Worm (Caenorhabditis elegans) whole organism, L3 larva: ENCODE data around the gene wht-1.

Experiments used
- ceh-82 ChIP-seq: fragments of 150-350 bp; optimal IDR thresholded peaks from 2 replicates; lab custom pipeline; 2014; ENCODE audit warnings: missing biosample characterization, missing genetic modification characterization
- fkh-2 ChIP-seq: fragments of 150-350 bp; optimal IDR thresholded peaks from 2 replicates; lab custom pipeline; 2014; ENCODE audit warnings: missing biosample characterization, missing genetic modification reagents, missing genetic modification characterization
- nhr-76 ChIP-seq: fragments of 150-350 bp; sonication (generic microtip); optimal IDR thresholded peaks from 5 replicates; lab custom pipeline; 2014; ENCODE audit warnings: missing biosample characterization, missing genetic modification characterization
- nhr-77 ChIP-seq: fragments of 150-350 bp; optimal IDR thresholded peaks from 2 replicates; lab custom pipeline; 2014; ENCODE audit warnings: missing biosample characterization, missing genetic modification characterization
- pha-4 ChIP-seq: fragments of 150-350 bp; optimal IDR thresholded peaks from 2 replicates; lab custom pipeline; 2014; ENCODE audit warnings: missing biosample characterization, missing genetic modification reagents, missing genetic modification characterization
- unc-39 ChIP-seq: sonication (generic microtip); optimal IDR thresholded peaks from 4 replicates; lab custom pipeline; 2017; ENCODE audit warnings: missing biosample characterization, missing genetic modification characterization
- unc-62 ChIP-seq: fragments of 150-350 bp; sonication (generic microtip); optimal IDR thresholded peaks from 4 replicates; lab custom pipeline; 2014; ENCODE audit warnings: missing biosample characterization, missing genetic modification reagents, missing genetic modification characterization
- zag-1 ChIP-seq: fragments of 150-350 bp; optimal IDR thresholded peaks from 2 replicates; lab custom pipeline; 2014; ENCODE audit warnings: missing biosample characterization, missing genetic modification characterization

DNA sequence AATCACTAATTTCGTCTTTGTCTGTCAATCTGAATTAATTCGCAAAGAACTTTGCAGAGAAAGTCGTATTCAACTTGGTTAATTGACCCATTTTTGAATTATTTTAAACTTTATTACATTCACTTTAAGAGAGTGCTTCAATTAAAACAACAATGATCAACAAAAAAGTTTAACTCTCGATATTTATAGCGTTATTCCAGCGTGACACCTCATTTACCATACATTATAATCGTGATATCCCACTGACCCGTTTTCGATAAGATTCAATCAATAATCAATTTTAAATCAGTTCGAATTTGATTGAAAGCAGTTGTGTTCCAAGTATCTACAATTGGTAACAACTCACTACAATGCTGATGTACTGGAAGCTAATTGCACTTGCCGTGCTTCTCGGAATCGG lies 30.8 kb downstream of the wht-1 start, which contains the start of gene clc-10:
- TF ChIP-seq zag-1 (tag; lab: Kevin White, UChicago) (no peak), unc-62 (GFP tag; lab: Kevin White, UChicago) (no peak), nhr-76 (tag; lab: Kevin White, UChicago) (no peak), nhr-77 (tag; lab: Kevin White, UChicago) (no peak), fkh-2 (tag; lab: Kevin White, UChicago) (no peak), pha-4 (no peak), ceh-82 (tag; lab: Kevin White, UChicago) (no peak), unc-39 (no peak)
